Worm (Caenorhabditis elegans) whole organism, late embryonic: ENCODE data around the gene Y73B6BL.12.

Source experiments
- C38D4.7 ChIP-seq: fragments of 200-800 bp; sonication (Bioruptor generic); optimal IDR thresholded peaks from 2 replicates; lab custom pipeline; 2018; ENCODE audit warnings: mild to moderate bottlenecking, missing genetic modification characterization, moderate library complexity, missing compliant biosample characterization
- F13H6.1 ChIP-seq: sonication (generic microtip); optimal IDR thresholded peaks from 2 replicates; lab custom pipeline; 2016; ENCODE audit warnings: missing genetic modification characterization, missing compliant biosample characterization
- Y22D7AL.16 ChIP-seq: sonication (generic microtip); optimal IDR thresholded peaks from 2 replicates; lab custom pipeline; 2016; ENCODE audit warnings: missing genetic modification characterization, missing compliant biosample characterization
- ahr-1 ChIP-seq: sonication (generic microtip); optimal IDR thresholded peaks from 2 replicates; lab custom pipeline; 2016; ENCODE audit warnings: missing genetic modification characterization, missing compliant biosample characterization
- ceh-18 ChIP-seq: sonication (generic microtip); optimal IDR thresholded peaks from 2 replicates; lab custom pipeline; 2016; ENCODE audit warnings: missing genetic modification characterization, missing compliant biosample characterization
- ceh-22 ChIP-seq: sonication (generic microtip); optimal IDR thresholded peaks from 2 replicates; lab custom pipeline; 2017; ENCODE audit warnings: missing biosample characterization, missing genetic modification characterization
- ceh-24 ChIP-seq: sonication (generic microtip); optimal IDR thresholded peaks from 2 replicates; lab custom pipeline; 2016; ENCODE audit warnings: mild to moderate bottlenecking, missing genetic modification characterization, missing compliant biosample characterization
- ceh-30 ChIP-seq: fragments of 150-350 bp; optimal IDR thresholded peaks from 2 replicates; lab custom pipeline; 2014; ENCODE audit warnings: missing biosample characterization, missing genetic modification characterization
- ceh-31 ChIP-seq: sonication (generic microtip); optimal IDR thresholded peaks from 2 replicates; lab custom pipeline; 2016; ENCODE audit warnings: missing genetic modification characterization, missing compliant biosample characterization
- ceh-34 ChIP-seq: sonication (generic microtip); optimal IDR thresholded peaks from 2 replicates; lab custom pipeline; 2016; ENCODE audit warnings: mild to moderate bottlenecking, missing genetic modification characterization, missing compliant biosample characterization
- ceh-45 ChIP-seq: fragments of 200-800 bp; sonication (Bioruptor generic); IDR thresholded peaks from 2 replicates; pipeline ENCODE4 v1.3.6; 2022; ENCODE audit warnings: missing genetic modification reagents, missing genetic modification characterization, missing compliant biosample characterization
- ceh-48 ChIP-seq: sonication (generic microtip); optimal IDR thresholded peaks from 2 replicates; lab custom pipeline; 2016; ENCODE audit warnings: missing genetic modification characterization, inconsistent platforms, missing compliant biosample characterization
- ceh-6 ChIP-seq: fragments of 200-800 bp; sonication (Bioruptor generic); optimal IDR thresholded peaks from 2 replicates; lab custom pipeline; 2018; ENCODE audit warnings: mild to moderate bottlenecking, missing genetic modification characterization, missing compliant biosample characterization
- che-1 ChIP-seq: sonication (generic microtip); optimal IDR thresholded peaks from 2 replicates; lab custom pipeline; 2016; ENCODE audit warnings: mild to moderate bottlenecking, missing genetic modification characterization, missing compliant biosample characterization
- elt-2 ChIP-seq: sonication (generic microtip); optimal IDR thresholded peaks from 2 replicates; lab custom pipeline; 2016; ENCODE audit warnings: missing genetic modification reagents, missing genetic modification characterization, missing compliant biosample characterization
- elt-4 ChIP-seq: sonication (generic microtip); optimal IDR thresholded peaks from 2 replicates; lab custom pipeline; 2016; ENCODE audit warnings: missing genetic modification characterization, missing compliant biosample characterization
- ets-4 ChIP-seq: sonication (generic microtip); optimal IDR thresholded peaks from 2 replicates; lab custom pipeline; 2016; ENCODE audit warnings: missing genetic modification characterization, missing compliant biosample characterization
- eyg-1 ChIP-seq: sonication (generic microtip); optimal IDR thresholded peaks from 2 replicates; lab custom pipeline; 2016; ENCODE audit warnings: missing genotype, missing genetic modification characterization, missing compliant biosample characterization
- fax-1 ChIP-seq: sonication (generic microtip); optimal IDR thresholded peaks from 2 replicates; lab custom pipeline; 2016; ENCODE audit warnings: missing genotype, missing genetic modification characterization, missing compliant biosample characterization
- fkh-10 ChIP-seq: fragments of 150-350 bp; optimal IDR thresholded peaks from 2 replicates; lab custom pipeline; 2014; ENCODE audit warnings: missing biosample characterization, missing genetic modification reagents, missing genetic modification characterization
- hlh-13 ChIP-seq: fragments of 200-800 bp; sonication (Bioruptor generic); optimal IDR thresholded peaks from 2 replicates; lab custom pipeline; 2018; ENCODE audit warnings: mild to moderate bottlenecking, missing genetic modification characterization, missing compliant biosample characterization
- hlh-6 ChIP-seq: sonication (generic microtip); optimal IDR thresholded peaks from 2 replicates; lab custom pipeline; 2016; ENCODE audit warnings: missing genotype, missing genetic modification characterization, missing compliant biosample characterization
- hlh-8 ChIP-seq: sonication (generic microtip); optimal IDR thresholded peaks from 2 replicates; lab custom pipeline; 2016; ENCODE audit warnings: missing genotype, missing genetic modification characterization, missing compliant biosample characterization
- lin-11 ChIP-seq: fragments of 200-800 bp; sonication (Bioruptor generic); optimal IDR thresholded peaks from 2 replicates; lab custom pipeline; 2018; ENCODE audit warnings: mild to moderate bottlenecking, missing genetic modification characterization, missing compliant biosample characterization
- nfya-1 ChIP-seq: sonication (generic microtip); optimal IDR thresholded peaks from 2 replicates; lab custom pipeline; 2017; ENCODE audit warnings: missing genetic modification characterization, mild to moderate bottlenecking, missing compliant biosample characterization, antibody characterized with exemption, moderate library complexity
- nhr-11 ChIP-seq: fragments of 150-350 bp; optimal IDR thresholded peaks from 2 replicates; lab custom pipeline; 2014; ENCODE audit warnings: missing biosample characterization, missing genetic modification characterization
- npax-4 ChIP-seq: sonication (generic microtip); optimal IDR thresholded peaks from 2 replicates; lab custom pipeline; 2016; ENCODE audit warnings: missing genetic modification characterization, missing compliant biosample characterization
- odd-2 ChIP-seq: sonication (generic microtip); optimal IDR thresholded peaks from 2 replicates; lab custom pipeline; 2017; ENCODE audit warnings: antibody characterized with exemption, mild to moderate bottlenecking, missing genetic modification characterization, missing compliant biosample characterization
- pat-9 ChIP-seq: fragments of 200-800 bp; sonication (Bioruptor generic); optimal IDR thresholded peaks from 2 replicates; lab custom pipeline; 2018; ENCODE audit warnings: mild to moderate bottlenecking, missing genetic modification characterization, moderate library complexity, missing compliant biosample characterization
- pax-1 ChIP-seq: fragments of 150-350 bp; optimal IDR thresholded peaks from 2 replicates; lab custom pipeline; 2014; ENCODE audit warnings: missing biosample characterization, missing genetic modification characterization
- pha-2 ChIP-seq: sonication (generic microtip); optimal IDR thresholded peaks from 2 replicates; lab custom pipeline; 2017; ENCODE audit warnings: mild to moderate bottlenecking, missing genetic modification characterization, missing compliant biosample characterization
- ref-2 ChIP-seq: sonication (generic microtip); optimal IDR thresholded peaks from 2 replicates; lab custom pipeline; 2016; ENCODE audit warnings: missing genetic modification characterization, missing compliant biosample characterization
- rnt-1 ChIP-seq: sonication (generic microtip); optimal IDR thresholded peaks from 2 replicates; lab custom pipeline; 2016; ENCODE audit warnings: missing genetic modification characterization, missing compliant biosample characterization
- sdc-2 ChIP-seq: sonication (generic microtip); optimal IDR thresholded peaks from 2 replicates; lab custom pipeline; 2016; ENCODE audit warnings: missing genotype, missing genetic modification characterization, missing compliant biosample characterization
- syd-9 ChIP-seq: sonication (generic microtip); optimal IDR thresholded peaks from 2 replicates; lab custom pipeline; 2016; ENCODE audit warnings: mild to moderate bottlenecking, missing genetic modification characterization, moderate library complexity, missing compliant biosample characterization
- tbx-7 ChIP-seq: sonication (generic microtip); optimal IDR thresholded peaks from 2 replicates; lab custom pipeline; 2016; ENCODE audit warnings: missing genotype, missing genetic modification characterization, missing compliant biosample characterization
- ttx-3 ChIP-seq: sonication (generic microtip); optimal IDR thresholded peaks from 2 replicates; lab custom pipeline; 2016; ENCODE audit warnings: missing genetic modification reagents, missing genetic modification characterization, missing compliant biosample characterization
- unc-3 ChIP-seq, 2 experiments: fragments of 200-800 bp in 1 of 2; sonication (Bioruptor generic) in 1 of 2; sonication (generic microtip) in 1 of 2; conservative IDR thresholded peaks in 1 of 2; optimal IDR thresholded peaks in 1 of 2; 2 replicates each; pipeline versions ENCODE4 v1.3.6 to Lab custom; 2016 to 2022; ENCODE audit warnings: missing compliant biosample characterization in 2 of 2, missing genetic modification characterization in 2 of 2, missing genetic modification reagents in 1 of 2
- unc-42 ChIP-seq: sonication (generic microtip); optimal IDR thresholded peaks from 2 replicates; lab custom pipeline; 2016; ENCODE audit warnings: missing genotype, missing genetic modification characterization, missing compliant biosample characterization
- unc-55 ChIP-seq: sonication (generic microtip); optimal IDR thresholded peaks from 2 replicates; lab custom pipeline; 2017; ENCODE audit warnings: missing biosample characterization, missing genetic modification reagents, missing genetic modification characterization
- unc-86 ChIP-seq: sonication (generic microtip); optimal IDR thresholded peaks from 2 replicates; lab custom pipeline; 2016; ENCODE audit warnings: missing genetic modification characterization, missing compliant biosample characterization
- zip-5 ChIP-seq: sonication (generic microtip); optimal IDR thresholded peaks from 2 replicates; lab custom pipeline; 2016; ENCODE audit warnings: missing genetic modification characterization, missing compliant biosample characterization

The Y73B6BL.12 gene

ce11 chrIV:6327363-6328015, 10.2 kb upstream of the Y73B6BL.12 start:
- TF ChIP-seq ets-4 (no peak), nfya-1 (peak; percentile 22), unc-3 (GFP tag; conservative IDR thresholded peaks at IDR 0.05; lab: Robert Waterston, UW) (no peak), unc-3 (tag; optimal IDR thresholded peaks at IDR 0.05; lab: Kevin White, UChicago) (no peak), ceh-48 (tag; lab: Kevin White, UChicago) (peak; percentile 51), ceh-31 (tag; lab: Kevin White, UChicago) (peak; percentile 29), unc-86 (no peak), ceh-30 (tag; lab: Kevin White, UChicago) (no peak), unc-42 (peak; percentile 43)
- TF ChIP-seq, all 69 proteins: peak for 4

- TF ChIP-seq ceh-48 (tag; lab: Kevin White, UChicago) (no peak), tbx-7 (no peak), ref-2 (tag; lab: Kevin White, UChicago) (no peak), che-1 (no peak), ceh-22 (no peak), unc-55 (GFP tag; lab: Kevin White, UChicago) (no peak), hlh-6 (tag; lab: Kevin White, UChicago) (no peak), ceh-45 (GFP tag; lab: Robert Waterston, UW) (no peak), fkh-10 (GFP tag; lab: Kevin White, UChicago) (no peak), ahr-1 (no peak), unc-86 (no peak), ceh-31 (tag; lab: Kevin White, UChicago) (no peak), hlh-8 (tag; lab: Kevin White, UChicago) (no peak), sdc-2 (tag; lab: Kevin White, UChicago) (no peak), Y22D7AL.16 (tag; lab: Kevin White, UChicago) (no peak), C38D4.7 (no peak)
These were observed 9.2 kb upstream of the Y73B6BL.12 start, which contains the start of gene lsm-8 for ce11 chrIV:6326448-6326847. TSS of gene lsm-8 (plus strand) at chrIV:6326526.

- TF ChIP-seq ref-2 (tag; lab: Kevin White, UChicago) (no peak), rnt-1 (tag; lab: Kevin White, UChicago) (no peak), hlh-6 (tag; lab: Kevin White, UChicago) (no peak), ceh-18 (tag; lab: Kevin White, UChicago) (no peak), F13H6.1 (tag; lab: Kevin White, UChicago) (no peak), npax-4 (tag; lab: Kevin White, UChicago) (no peak), unc-3 (GFP tag; conservative IDR thresholded peaks at IDR 0.05; lab: Robert Waterston, UW) (no peak), unc-3 (tag; optimal IDR thresholded peaks at IDR 0.05; lab: Kevin White, UChicago) (no peak), syd-9 (tag; lab: Kevin White, UChicago) (no peak), fax-1 (tag; lab: Kevin White, UChicago) (no peak), nhr-11 (tag; lab: Kevin White, UChicago) (no peak), unc-55 (GFP tag; lab: Kevin White, UChicago) (no peak), elt-2 (tag; lab: Kevin White, UChicago) (no peak), ttx-3 (no peak), elt-4 (tag; lab: Kevin White, UChicago) (no peak), lin-11 (tag; lab: Kevin White, UChicago) (no peak), C38D4.7 (no peak)
- TF ChIP-seq, all 69 proteins: peak for 0
These were observed 8.5 kb upstream of the Y73B6BL.12 start for ce11 chrIV:6325772-6326171.

ce11 chrIV:6323654-6324224, 6.5 kb upstream of the Y73B6BL.12 start, which contains the start of gene sqd-1:
TSS of gene sqd-1 (plus strand) at chrIV:6324174.
- TF ChIP-seq ceh-34 (tag; lab: Kevin White, UChicago): peak; percentile 71
- TF ChIP-seq ahr-1: no peak
- no peak for TF ChIP-seq odd-2 (tag; lab: Kevin White, UChicago)
- TF ChIP-seq unc-42: peak; percentile 81
- no peak for TF ChIP-seq zip-5
- TF ChIP-seq tbx-7: no peak
- peak; percentile 33 for TF ChIP-seq hlh-6 (tag; lab: Kevin White, UChicago)
- TF ChIP-seq ceh-22: no peak
- peak; percentile 28 for TF ChIP-seq fkh-10 (GFP tag; lab: Kevin White, UChicago)
- TF ChIP-seq nfya-1: peak; percentile 91
- TF ChIP-seq rnt-1 (tag; lab: Kevin White, UChicago): peak; percentile 81
- TF ChIP-seq lin-11 (tag; lab: Kevin White, UChicago): no peak
- TF ChIP-seq ceh-30 (tag; lab: Kevin White, UChicago): peak; percentile 16
- TF ChIP-seq unc-55 (GFP tag; lab: Kevin White, UChicago): peak; percentile 34
- no peak for TF ChIP-seq eyg-1 (tag; lab: Kevin White, UChicago)
- peak; percentile 26 for TF ChIP-seq ceh-6 (GFP tag; lab: Kevin White, UChicago)
- TF ChIP-seq hlh-13 (GFP tag; lab: Kevin White, UChicago): no peak
- TF ChIP-seq pat-9 (tag; lab: Kevin White, UChicago): peak; percentile 31
- TF ChIP-seq ceh-24: no peak
- peak; percentile 44 for TF ChIP-seq F13H6.1 (tag; lab: Kevin White, UChicago)
- peak; percentile 54 for TF ChIP-seq elt-2 (tag; lab: Kevin White, UChicago)
- peak; percentile 57 for TF ChIP-seq pax-1 (tag; lab: Kevin White, UChicago)
- TF ChIP-seq elt-4 (tag; lab: Kevin White, UChicago): no peak
- TF ChIP-seq pha-2 (tag; lab: Kevin White, UChicago): no peak
- TF ChIP-seq ceh-18 (tag; lab: Kevin White, UChicago): peak; percentile 87
